Worm (Caenorhabditis elegans) whole organism, young adult: Measurements from ENCODE around the gene nhr-183.
A peak's percentile ranks its signal among the peaks of the same experiment; 100 is the strongest.

Experiments used
- B0035.1 ChIP-seq: sonication (generic microtip); optimal IDR thresholded peaks from 2 replicates; lab custom pipeline; 2016; ENCODE audit warnings: missing genetic modification characterization, mild to moderate bottlenecking, missing compliant biosample characterization, missing genotype, missing genetic modification reagents
- C06A6.2 ChIP-seq: fragments of 200-800 bp; sonication (Bioruptor generic); conservative IDR thresholded peaks from 2 replicates; pipeline ENCODE4 v1.3.6; 2022; ENCODE audit warnings: missing genetic modification characterization, missing compliant biosample characterization
- C17E4.6 ChIP-seq: fragments of 200-800 bp; sonication (Bioruptor generic); IDR thresholded peaks from 2 replicates; pipeline ENCODE4 v1.3.6; 2022; ENCODE audit warnings: missing genetic modification reagents, missing genetic modification characterization, missing compliant biosample characterization
- F37B4.10 ChIP-seq: fragments of 200-800 bp; sonication (Bioruptor generic); IDR thresholded peaks from 2 replicates; pipeline ENCODE4 v1.3.6; 2022; ENCODE audit warnings: missing genetic modification characterization, missing compliant biosample characterization
- F49E8.2 ChIP-seq: sonication (generic microtip); optimal IDR thresholded peaks from 3 replicates; lab custom pipeline; 2017; ENCODE audit warnings: missing genetic modification characterization, mild to moderate bottlenecking, missing compliant biosample characterization, antibody characterized with exemption, moderate library complexity; ENCODE audit not compliant: insufficient read depth
- F57C9.4 ChIP-seq: sonication (generic microtip); optimal IDR thresholded peaks from 2 replicates; lab custom pipeline; 2017; ENCODE audit warnings: mild to moderate bottlenecking, missing genetic modification characterization, missing compliant biosample characterization
- K12H6.12 ChIP-seq: fragments of 200-800 bp; sonication (Bioruptor generic); optimal IDR thresholded peaks from 2 replicates; lab custom pipeline; 2018; ENCODE audit warnings: mild to moderate bottlenecking, missing genetic modification characterization, missing compliant biosample characterization
- T26A5.8 ChIP-seq: sonication (generic microtip); optimal IDR thresholded peaks from 2 replicates; lab custom pipeline; 2016; ENCODE audit warnings: missing genetic modification characterization, missing compliant biosample characterization
- ZK185.1 ChIP-seq: sonication (generic microtip); optimal IDR thresholded peaks from 2 replicates; lab custom pipeline; 2016; ENCODE audit warnings: mild to moderate bottlenecking, missing genetic modification characterization, missing compliant biosample characterization; ENCODE audit not compliant: poor library complexity, severe bottlenecking
- ama-1 ChIP-seq, 3 experiments: fragments of 150-350 bp in 1 of 3; sonication (generic microtip) in 2 of 3; optimal IDR thresholded peaks; 2 replicates each; lab custom pipeline; 2014 to 2018; ENCODE audit warnings: missing biosample characterization in 2 of 3, missing genetic modification characterization in 2 of 3, missing genetic modification reagents in 2 of 3
- atf-7 ChIP-seq: sonication (generic microtip); optimal IDR thresholded peaks from 2 replicates; lab custom pipeline; 2017; ENCODE audit warnings: mild to moderate bottlenecking, missing genetic modification characterization, missing compliant biosample characterization
- athp-1 ChIP-seq: sonication (generic microtip); optimal IDR thresholded peaks from 2 replicates; lab custom pipeline; 2017; ENCODE audit warnings: mild to moderate bottlenecking, missing genetic modification characterization, missing compliant biosample characterization
- attf-5 ChIP-seq: fragments of 200-800 bp; sonication (Bioruptor generic); optimal IDR thresholded peaks from 2 replicates; lab custom pipeline; 2018; ENCODE audit warnings: mild to moderate bottlenecking, missing genetic modification characterization, missing compliant biosample characterization
- attf-6 ChIP-seq: fragments of 200-800 bp; sonication (Bioruptor generic); IDR thresholded peaks from 2 replicates; pipeline ENCODE4 v1.3.6; 2022; ENCODE audit warnings: missing genetic modification reagents, missing genetic modification characterization, missing compliant biosample characterization
- cebp-1 ChIP-seq, 2 experiments: fragments of 200-800 bp in 1 of 2; sonication (Bioruptor generic) in 1 of 2; sonication (generic microtip) in 1 of 2; IDR thresholded peaks in 1 of 2; optimal IDR thresholded peaks in 1 of 2; 2 replicates each; pipeline versions ENCODE4 v1.3.6 to Lab custom; 2017 to 2022; ENCODE audit warnings: missing compliant biosample characterization in 2 of 2, missing genetic modification characterization in 2 of 2, mild to moderate bottlenecking in 1 of 2, missing genetic modification reagents in 1 of 2, moderate library complexity in 1 of 2
- ceh-58 ChIP-seq: fragments of 200-800 bp; sonication (Bioruptor generic); IDR thresholded peaks from 2 replicates; pipeline ENCODE4 v1.3.6; 2022; ENCODE audit warnings: missing genetic modification characterization, missing compliant biosample characterization
- dpff-1 ChIP-seq: sonication (generic microtip); optimal IDR thresholded peaks from 2 replicates; lab custom pipeline; 2017; ENCODE audit warnings: mild to moderate bottlenecking, missing genetic modification characterization, missing compliant biosample characterization
- dpl-1 ChIP-seq: fragments of 150-350 bp; optimal IDR thresholded peaks from 2 replicates; lab custom pipeline; 2014; ENCODE audit warnings: missing biosample characterization, missing genetic modification reagents, missing genetic modification characterization
- gei-17 ChIP-seq: fragments of 200-800 bp; sonication (Bioruptor generic); optimal IDR thresholded peaks from 2 replicates; lab custom pipeline; 2018; ENCODE audit warnings: mild to moderate bottlenecking, missing genetic modification characterization, missing compliant biosample characterization
- hmg-1.2 ChIP-seq: fragments of 200-800 bp; sonication (Bioruptor generic); IDR thresholded peaks from 2 replicates; pipeline ENCODE4 v1.3.6; 2022; ENCODE audit warnings: missing genetic modification reagents, missing genetic modification characterization, missing compliant biosample characterization
- hrde-1 ChIP-seq: sonication (generic microtip); optimal IDR thresholded peaks from 2 replicates; lab custom pipeline; 2016; ENCODE audit warnings: missing genetic modification characterization, mild to moderate bottlenecking, missing compliant biosample characterization, moderate library complexity, missing genotype, missing genetic modification reagents, borderline replicate concordance
- hsf-1 ChIP-seq: fragments of 200-800 bp; sonication (Bioruptor generic); IDR thresholded peaks from 2 replicates; pipeline ENCODE4 v1.3.6; 2022; ENCODE audit warnings: missing genetic modification reagents, missing genetic modification characterization, missing compliant biosample characterization
- lir-1 ChIP-seq: fragments of 200-800 bp; sonication (Bioruptor generic); conservative IDR thresholded peaks from 2 replicates; pipeline ENCODE4 v1.3.6; 2022; ENCODE audit warnings: missing genetic modification reagents, missing genetic modification characterization, missing compliant biosample characterization
- mel-28 ChIP-seq: sonication (generic microtip); optimal IDR thresholded peaks from 2 replicates; lab custom pipeline; 2016; ENCODE audit warnings: borderline replicate concordance, mild to moderate bottlenecking, missing genetic modification characterization, missing compliant biosample characterization
- nfya-2 ChIP-seq: fragments of 200-800 bp; sonication (Bioruptor generic); IDR thresholded peaks from 2 replicates; pipeline ENCODE4 v1.3.6; 2022; ENCODE audit warnings: missing genetic modification reagents, missing genetic modification characterization, missing compliant biosample characterization
- nhr-179 ChIP-seq: sonication (generic microtip); optimal IDR thresholded peaks from 2 replicates; lab custom pipeline; 2016; ENCODE audit warnings: mild to moderate bottlenecking, missing genetic modification characterization, missing compliant biosample characterization
- nhr-27 ChIP-seq: fragments of 200-800 bp; sonication (Bioruptor generic); optimal IDR thresholded peaks from 2 replicates; lab custom pipeline; 2018; ENCODE audit warnings: mild to moderate bottlenecking, missing genetic modification characterization, moderate library complexity, missing compliant biosample characterization
- nhr-80 ChIP-seq: sonication (generic microtip); optimal IDR thresholded peaks from 2 replicates; lab custom pipeline; 2016; ENCODE audit warnings: missing genetic modification characterization, missing compliant biosample characterization
- rec-8 ChIP-seq, 2 experiments: sonication (generic microtip); optimal IDR thresholded peaks; 2 replicates each; lab custom pipeline; 2016; ENCODE audit warnings: mild to moderate bottlenecking in 2 of 2, missing genetic modification characterization in 2 of 2, missing genetic modification reagents in 2 of 2, missing genotype in 2 of 2, missing biosample characterization in 1 of 2, missing compliant biosample characterization in 1 of 2, moderate library complexity in 1 of 2
- sea-2 ChIP-seq: fragments of 200-800 bp; sonication (Bioruptor generic); IDR thresholded peaks from 2 replicates; pipeline ENCODE4 v1.3.6; 2022; ENCODE audit warnings: missing genetic modification characterization, missing compliant biosample characterization
- snpc-1.1 ChIP-seq: sonication (generic microtip); optimal IDR thresholded peaks from 2 replicates; lab custom pipeline; 2017; ENCODE audit warnings: missing genetic modification characterization, mild to moderate bottlenecking, missing compliant biosample characterization, antibody characterized with exemption, moderate library complexity, missing genotype, missing genetic modification reagents; ENCODE audit not compliant: insufficient read depth
- somi-1 ChIP-seq: fragments of 200-800 bp; sonication (Bioruptor generic); optimal IDR thresholded peaks from 2 replicates; lab custom pipeline; 2018; ENCODE audit warnings: mild to moderate bottlenecking, missing genetic modification characterization, missing compliant biosample characterization
- tlf-1 ChIP-seq: fragments of 200-800 bp; sonication (Bioruptor generic); optimal IDR thresholded peaks from 2 replicates; lab custom pipeline; 2018; ENCODE audit warnings: mild to moderate bottlenecking, missing genetic modification characterization, missing compliant biosample characterization
- unc-62 ChIP-seq: fragments of 150-350 bp; optimal IDR thresholded peaks from 2 replicates; lab custom pipeline; 2014; ENCODE audit warnings: missing biosample characterization, missing genetic modification reagents, missing genetic modification characterization
- ztf-26 ChIP-seq: sonication (generic microtip); optimal IDR thresholded peaks from 2 replicates; lab custom pipeline; 2017; ENCODE audit warnings: missing genetic modification characterization, missing compliant biosample characterization

The nhr-183 gene

ce11 chrV:2235848-2236247 lies 28.6 kb downstream of the nhr-183 start, which contains the start of gene cyp-33C4:
cyp-33C4 (plus strand) TSS chrV:2236140.
- TF ChIP-seq attf-6 (GFP tag; lab: Robert Waterston, UW) (no peak), nhr-80 (tag; lab: Kevin White, UChicago) (peak; percentile 33), hmg-1.2 (GFP tag; lab: Robert Waterston, UW) (peak; percentile 71; the same call in 1 of the 2 replicates), cebp-1 (GFP tag; IDR thresholded peaks at IDR 0.05; lab: Robert Waterston, UW) (0 out of 2 replicates have a peak, but pooled peaks have one; percentile 27), cebp-1 (tag; optimal IDR thresholded peaks at IDR 0.05; lab: Kevin White, UChicago) (peak; percentile 55)
- TF ChIP-seq, all 124 proteins: peak for 3

ce11 chrV:2233177-2233576 lies 31.3 kb downstream of the nhr-183 start, which contains the start of gene nhr-96:
nhr-96 (plus strand) TSS chrV:2233477.
- TF ChIP-seq K12H6.12 (tag; lab: Kevin White, UChicago): no peak
- no peak for TF ChIP-seq nhr-27 (tag; lab: Kevin White, UChicago)
- TF ChIP-seq snpc-1.1: no peak
- no peak for TF ChIP-seq atf-7
- no peak for TF ChIP-seq hsf-1
- TF ChIP-seq unc-62 (GFP tag; lab: Kevin White, UChicago): no peak
- no peak for TF ChIP-seq dpl-1 (GFP tag; lab: Kevin White, UChicago)
- no peak for TF ChIP-seq B0035.1 (tag; lab: Kevin White, UChicago)

- TF ChIP-seq ztf-26 (tag; lab: Kevin White, UChicago): no peak
- no peak for TF ChIP-seq C06A6.2 (GFP tag; lab: Robert Waterston, UW)
- no peak for TF ChIP-seq hrde-1
- no peak for TF ChIP-seq ceh-58
- no peak for TF ChIP-seq ZK185.1 (tag; lab: Kevin White, UChicago)
- TF ChIP-seq gei-17 (GFP tag; lab: Kevin White, UChicago): no peak
- no peak for TF ChIP-seq dpff-1 (tag; lab: Kevin White, UChicago)
- TF ChIP-seq T26A5.8 (tag; lab: Kevin White, UChicago): no peak
- TF ChIP-seq somi-1 (GFP tag; lab: Kevin White, UChicago): no peak
- no peak for TF ChIP-seq rec-8 (tag; optimal IDR thresholded peaks at IDR 0.05; lab: Kevin White, UChicago)
- no peak for TF ChIP-seq athp-1 (tag; lab: Kevin White, UChicago)
- TF ChIP-seq hmg-1.2 (GFP tag; lab: Robert Waterston, UW): peak; percentile 52; the same call in 1 of the 2 replicates
- TF ChIP-seq F37B4.10: no peak
- TF ChIP-seq ama-1 (optimal IDR thresholded peaks at IDR 0.05; lab: Kevin White, UChicago): no peak
- TF ChIP-seq ama-1 (GFP tag; optimal IDR thresholded peaks at IDR 0.05; lab: Kevin White, UChicago): no peak
- no peak for TF ChIP-seq mel-28
- no peak for TF ChIP-seq C17E4.6 (GFP tag; lab: Robert Waterston, UW)
- no peak for TF ChIP-seq attf-6 (GFP tag; lab: Robert Waterston, UW)
- no peak for TF ChIP-seq cebp-1 (GFP tag; IDR thresholded peaks at IDR 0.05; lab: Robert Waterston, UW)
- TF ChIP-seq cebp-1 (tag; optimal IDR thresholded peaks at IDR 0.05; lab: Kevin White, UChicago): peak; percentile 25
- peak; percentile 4 for TF ChIP-seq nhr-80 (tag; lab: Kevin White, UChicago)
- no peak for TF ChIP-seq F57C9.4 (tag; lab: Kevin White, UChicago)
- no peak for TF ChIP-seq sea-2 (GFP tag; lab: Robert Waterston, UW)
- peak; percentile 34 for TF ChIP-seq attf-5 (GFP tag; lab: Kevin White, UChicago)
- TF ChIP-seq atf-7: no peak
- TF ChIP-seq, all 124 proteins: peak for 4
Observed at ce11 chrV:2230912-2231311, 33.5 kb downstream of the nhr-183 start, which contains the start of gene nhr-134. nhr-134 (plus strand) TSS chrV:2231223.

ce11 chrV:2228781-2229180 lies 35.7 kb downstream of the nhr-183 start, which contains the start of gene nhr-126:
nhr-126 (plus strand) TSS chrV:2229081.
- no peak for TF ChIP-seq nfya-2 (GFP tag; lab: Robert Waterston, UW)
- no peak for TF ChIP-seq tlf-1 (GFP tag; lab: Kevin White, UChicago)
- TF ChIP-seq nhr-80 (tag; lab: Kevin White, UChicago): no peak
- no peak for TF ChIP-seq nhr-179 (tag; lab: Kevin White, UChicago)
- no peak for TF ChIP-seq athp-1 (tag; lab: Kevin White, UChicago)
- no peak for TF ChIP-seq atf-7
- no peak for TF ChIP-seq F49E8.2
- TF ChIP-seq lir-1 (GFP tag; lab: Robert Waterston, UW): no peak
- no peak for TF ChIP-seq K12H6.12 (tag; lab: Kevin White, UChicago)
- TF ChIP-seq ama-1 (optimal IDR thresholded peaks at IDR 0.05; lab: Kevin White, UChicago): no peak
- no peak for TF ChIP-seq ama-1 (GFP tag; optimal IDR thresholded peaks at IDR 0.05; lab: Kevin White, UChicago)
